Worm (Caenorhabditis elegans) whole organism, mixed stage, embryonic: ENCODE measurements around the gene ZK1307.8.
A peak's percentile ranks its signal among the peaks of the same experiment; 100 is the strongest.

ENCODE experiments used
- M03D4.4 ChIP-seq: sonication (generic microtip); optimal IDR thresholded peaks from 2 replicates; lab custom pipeline; 2017; ENCODE audit warnings: mild to moderate bottlenecking, missing genetic modification characterization, missing compliant biosample characterization
- bed-3 ChIP-seq: fragments of 200-800 bp; sonication (Bioruptor generic); optimal IDR thresholded peaks from 3 replicates; lab custom pipeline; 2018; ENCODE audit warnings: mild to moderate bottlenecking, missing genetic modification characterization, moderate library complexity, missing compliant biosample characterization
- blmp-1 ChIP-seq: fragments of 150-350 bp; optimal IDR thresholded peaks from 2 replicates; lab custom pipeline; 2014; ENCODE audit warnings: missing biosample characterization, missing genetic modification characterization
- ceh-39 ChIP-seq: fragments of 150-350 bp; optimal IDR thresholded peaks from 2 replicates; lab custom pipeline; 2014; ENCODE audit warnings: missing biosample characterization, missing genetic modification characterization
- ceh-83 ChIP-seq: fragments of 200-800 bp; sonication (Bioruptor generic); optimal IDR thresholded peaks from 2 replicates; lab custom pipeline; 2018; ENCODE audit warnings: mild to moderate bottlenecking, missing genetic modification characterization, missing compliant biosample characterization
- ces-1 ChIP-seq: fragments of 150-350 bp; optimal IDR thresholded peaks from 2 replicates; lab custom pipeline; 2014; ENCODE audit warnings: missing biosample characterization, missing genetic modification reagents, missing genetic modification characterization
- drap-1 ChIP-seq: fragments of 200-800 bp; sonication (Bioruptor generic); optimal IDR thresholded peaks from 3 replicates; lab custom pipeline; 2018; ENCODE audit warnings: mild to moderate bottlenecking, missing genetic modification characterization, missing compliant biosample characterization
- ham-2 ChIP-seq: fragments of 200-800 bp; sonication (Bioruptor generic); optimal IDR thresholded peaks from 2 replicates; lab custom pipeline; 2018; ENCODE audit warnings: mild to moderate bottlenecking, missing genetic modification characterization, missing compliant biosample characterization
- hlh-1 ChIP-seq: fragments of 150-350 bp; optimal IDR thresholded peaks from 2 replicates; lab custom pipeline; 2014; ENCODE audit warnings: missing biosample characterization, missing genetic modification reagents, missing genetic modification characterization
- lsy-2 ChIP-seq: fragments of 150-350 bp; optimal IDR thresholded peaks from 2 replicates; lab custom pipeline; 2014; ENCODE audit warnings: missing biosample characterization, missing genetic modification characterization
- mab-5 ChIP-seq: fragments of 150-350 bp; optimal IDR thresholded peaks from 2 replicates; lab custom pipeline; 2014; ENCODE audit warnings: missing biosample characterization, missing genetic modification characterization
- mep-1 ChIP-seq: fragments of 150-350 bp; optimal IDR thresholded peaks from 2 replicates; lab custom pipeline; 2017; ENCODE audit warnings: missing biosample characterization, missing genetic modification reagents, missing genetic modification characterization, inconsistent platforms
- nhr-12 ChIP-seq: fragments of 150-350 bp; optimal IDR thresholded peaks from 2 replicates; lab custom pipeline; 2014; ENCODE audit warnings: missing biosample characterization, missing genetic modification characterization
- nhr-237 ChIP-seq: fragments of 150-350 bp; optimal IDR thresholded peaks from 2 replicates; lab custom pipeline; 2014; ENCODE audit warnings: missing biosample characterization, missing genetic modification characterization
- nhr-76 ChIP-seq: sonication (generic microtip); optimal IDR thresholded peaks from 2 replicates; lab custom pipeline; 2017; ENCODE audit warnings: missing biosample characterization, missing genetic modification characterization
- pha-4 ChIP-seq: fragments of 150-350 bp; optimal IDR thresholded peaks from 2 replicates; lab custom pipeline; 2018; ENCODE audit warnings: missing biosample characterization, missing genetic modification reagents, missing genetic modification characterization
- sem-2 ChIP-seq: fragments of 200-800 bp; sonication (Bioruptor generic); optimal IDR thresholded peaks from 2 replicates; lab custom pipeline; 2018; ENCODE audit warnings: mild to moderate bottlenecking, missing genetic modification characterization, missing compliant biosample characterization
- sptf-1 ChIP-seq: sonication (generic microtip); optimal IDR thresholded peaks from 2 replicates; lab custom pipeline; 2017; ENCODE audit warnings: mild to moderate bottlenecking, missing genetic modification characterization, moderate library complexity, missing compliant biosample characterization
- tbx-8 ChIP-seq: fragments of 200-800 bp; sonication (Bioruptor generic); optimal IDR thresholded peaks from 2 replicates; lab custom pipeline; 2018; ENCODE audit warnings: mild to moderate bottlenecking, missing genetic modification characterization, moderate library complexity, missing compliant biosample characterization
- unc-120 ChIP-seq: sonication (generic microtip); optimal IDR thresholded peaks from 2 replicates; lab custom pipeline; 2017; ENCODE audit warnings: missing genetic modification characterization, missing compliant biosample characterization; ENCODE audit not compliant: poor library complexity, severe bottlenecking
- unc-39 ChIP-seq: fragments of 150-350 bp; optimal IDR thresholded peaks from 2 replicates; lab custom pipeline; 2014; ENCODE audit warnings: missing biosample characterization, missing genetic modification characterization
- unc-62 ChIP-seq: fragments of 150-350 bp; optimal IDR thresholded peaks from 2 replicates; lab custom pipeline; 2014; ENCODE audit warnings: missing biosample characterization, missing genetic modification reagents, missing genetic modification characterization
- zip-8 ChIP-seq: fragments of 150-350 bp; optimal IDR thresholded peaks from 2 replicates; lab custom pipeline; 2014; ENCODE audit warnings: missing biosample characterization, missing genetic modification characterization
- ztf-11 ChIP-seq: fragments of 150-350 bp; optimal IDR thresholded peaks from 2 replicates; lab custom pipeline; 2014; ENCODE audit warnings: missing biosample characterization, missing genetic modification characterization

Gene ZK1307.8

ce11 chrII:9668959-9669358 is 44.5 kb downstream of the ZK1307.8 start, which contains the start of gene taf-8:
TSS of gene taf-8 (plus strand) at chrII:9669318.
- TF ChIP-seq mep-1 (tag; lab: Kevin White, UChicago), result no peak
- TF ChIP-seq unc-62 (GFP tag; lab: Kevin White, UChicago), result no peak
- TF ChIP-seq mab-5 (tag; lab: Kevin White, UChicago), result no peak
- TF ChIP-seq lsy-2 (tag; lab: Kevin White, UChicago), result peak; percentile 53
- peak; percentile 31 for TF ChIP-seq pha-4 (tag; lab: Kevin White, UChicago)
- no peak for TF ChIP-seq bed-3 (GFP tag; lab: Kevin White, UChicago)
- peak; percentile 69 for TF ChIP-seq ces-1 (GFP tag; lab: Kevin White, UChicago)
- TF ChIP-seq ceh-39 (tag; lab: Kevin White, UChicago), result no peak
- TF ChIP-seq hlh-1 (tag; lab: Kevin White, UChicago), result no peak
- TF ChIP-seq drap-1 (GFP tag; lab: Kevin White, UChicago), result no peak
- no peak for TF ChIP-seq M03D4.4 (tag; lab: Kevin White, UChicago)
- no peak for TF ChIP-seq unc-120
- no peak for TF ChIP-seq ceh-83 (GFP tag; lab: Kevin White, UChicago)
- TF ChIP-seq sptf-1 (tag; lab: Kevin White, UChicago), result no peak
- no peak for TF ChIP-seq unc-39 (tag; lab: Kevin White, UChicago)

- TF ChIP-seq nhr-76 (no peak), mab-5 (tag; lab: Kevin White, UChicago) (no peak), ces-1 (GFP tag; lab: Kevin White, UChicago) (no peak), nhr-237 (no peak), hlh-1 (tag; lab: Kevin White, UChicago) (no peak)
- TF ChIP-seq, all 35 proteins: peak for 0
These were observed 46.9 kb downstream of the ZK1307.8 start, which contains the start of gene ZK1320.7 for ce11 chrII:9671308-9671707. TSS of gene ZK1320.7 (plus strand) at chrII:9671608.

DNA sequence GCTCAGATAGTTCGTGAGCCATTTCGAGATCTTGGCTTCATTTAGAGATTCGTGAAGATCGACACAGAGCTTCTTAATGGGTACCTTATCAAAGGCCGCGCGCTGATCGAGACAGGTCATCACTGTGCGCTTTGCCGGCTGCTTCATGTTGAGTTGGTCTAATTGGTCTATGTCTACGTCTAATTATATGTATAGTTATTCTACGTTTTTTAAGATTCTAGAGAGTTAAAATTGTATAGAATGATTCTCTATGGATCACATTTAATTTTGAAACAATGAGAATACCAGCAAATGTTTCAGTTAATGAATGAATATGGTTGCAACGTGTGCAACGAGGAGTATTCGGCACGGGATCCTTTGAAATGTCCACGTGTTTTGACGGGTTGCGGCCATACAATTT is 50.3 kb downstream of the ZK1307.8 start, which contains the start of gene arc-1:
Gene arc-1 (plus strand): TSS at position 301 of the 400 bp plus-strand sequence.
- no peak for TF ChIP-seq mep-1 (tag; lab: Kevin White, UChicago)
- no peak for TF ChIP-seq lsy-2 (tag; lab: Kevin White, UChicago)
- TF ChIP-seq tbx-8, result no peak
- no peak for TF ChIP-seq nhr-237
- TF ChIP-seq ceh-83 (GFP tag; lab: Kevin White, UChicago), result no peak
- no peak for TF ChIP-seq sem-2 (GFP tag; lab: Kevin White, UChicago)
- TF ChIP-seq drap-1 (GFP tag; lab: Kevin White, UChicago), result no peak
- no peak for TF ChIP-seq ztf-11 (tag; lab: Kevin White, UChicago)
- no peak for TF ChIP-seq mab-5 (tag; lab: Kevin White, UChicago)
- TF ChIP-seq unc-39 (tag; lab: Kevin White, UChicago), result no peak
- no peak for TF ChIP-seq ceh-39 (tag; lab: Kevin White, UChicago)
- no peak for TF ChIP-seq hlh-1 (tag; lab: Kevin White, UChicago)
- no peak for TF ChIP-seq nhr-76
- no peak for TF ChIP-seq nhr-12 (tag; lab: Kevin White, UChicago)
- no peak for TF ChIP-seq zip-8 (tag; lab: Kevin White, UChicago)
- no peak for TF ChIP-seq unc-62 (GFP tag; lab: Kevin White, UChicago)
- TF ChIP-seq ham-2 (GFP tag; lab: Kevin White, UChicago), result no peak
- TF ChIP-seq blmp-1 (tag; lab: Kevin White, UChicago), result no peak
